Worm (Caenorhabditis elegans) whole organism, L3 larva: ENCODE data around the gene F44E2.8.

Source experiments
- R02D3.7 ChIP-seq: fragments of 150-350 bp; optimal IDR thresholded peaks from 2 replicates; lab custom pipeline; 2014; ENCODE audit warnings: missing biosample characterization, missing genetic modification characterization
- ZK546.5 ChIP-seq: sonication (generic microtip); optimal IDR thresholded peaks from 2 replicates; lab custom pipeline; 2017; ENCODE audit warnings: missing biosample characterization, missing genetic modification characterization
- aly-2 ChIP-seq: fragments of 150-350 bp; optimal IDR thresholded peaks from 2 replicates; lab custom pipeline; 2014; ENCODE audit warnings: missing biosample characterization, missing genetic modification characterization
- ama-1 ChIP-seq: fragments of 150-350 bp; optimal IDR thresholded peaks from 2 replicates; lab custom pipeline; 2018
- ceh-16 ChIP-seq: sonication (generic microtip); optimal IDR thresholded peaks from 2 replicates; lab custom pipeline; 2017; ENCODE audit warnings: missing biosample characterization, missing genetic modification characterization
- ceh-28 ChIP-seq: fragments of 150-350 bp; optimal IDR thresholded peaks from 2 replicates; lab custom pipeline; 2014; ENCODE audit warnings: missing biosample characterization, missing genetic modification reagents, missing genetic modification characterization
- ceh-82 ChIP-seq: fragments of 150-350 bp; optimal IDR thresholded peaks from 2 replicates; lab custom pipeline; 2014; ENCODE audit warnings: missing biosample characterization, missing genetic modification characterization
- ceh-9 ChIP-seq: sonication (generic microtip); optimal IDR thresholded peaks from 2 replicates; lab custom pipeline; 2018; ENCODE audit warnings: missing biosample characterization, missing genetic modification characterization
- daf-12 ChIP-seq: fragments of 150-350 bp; optimal IDR thresholded peaks from 2 replicates; lab custom pipeline; 2014; ENCODE audit warnings: missing biosample characterization, missing genetic modification reagents, missing genetic modification characterization
- egl-27 ChIP-seq: sonication (generic microtip); optimal IDR thresholded peaks from 4 replicates; lab custom pipeline; 2017; ENCODE audit warnings: missing biosample characterization, missing genetic modification reagents, missing genetic modification characterization
- elt-1 ChIP-seq: fragments of 150-350 bp; optimal IDR thresholded peaks from 2 replicates; lab custom pipeline; 2014; ENCODE audit warnings: missing biosample characterization, missing genetic modification characterization
- eor-1 ChIP-seq, 2 experiments: fragments of 150-350 bp; optimal IDR thresholded peaks; 2 replicates each; lab custom pipeline; 2014 to 2018; ENCODE audit warnings: missing biosample characterization in 2 of 2, missing genetic modification characterization in 2 of 2
- fkh-10 ChIP-seq: sonication (generic microtip); optimal IDR thresholded peaks from 2 replicates; lab custom pipeline; 2017; ENCODE audit warnings: missing biosample characterization, missing genetic modification reagents, missing genetic modification characterization
- fkh-2 ChIP-seq: fragments of 150-350 bp; optimal IDR thresholded peaks from 2 replicates; lab custom pipeline; 2014; ENCODE audit warnings: missing biosample characterization, missing genetic modification reagents, missing genetic modification characterization
- jun-1 ChIP-seq: fragments of 150-350 bp; optimal IDR thresholded peaks from 2 replicates; lab custom pipeline; 2014; ENCODE audit warnings: missing biosample characterization, missing genetic modification reagents, missing genetic modification characterization
- lin-15B ChIP-seq: fragments of 150-350 bp; optimal IDR thresholded peaks from 2 replicates; lab custom pipeline; 2014; ENCODE audit warnings: missing biosample characterization, missing genetic modification characterization
- lin-39 ChIP-seq: fragments of 150-350 bp; optimal IDR thresholded peaks from 2 replicates; lab custom pipeline; 2018; ENCODE audit warnings: missing biosample characterization, missing genetic modification reagents, missing genetic modification characterization
- lsy-12 ChIP-seq: sonication (generic microtip); optimal IDR thresholded peaks from 2 replicates; lab custom pipeline; 2016; ENCODE audit warnings: mild to moderate bottlenecking, missing genetic modification characterization, missing compliant biosample characterization
- mdl-1 ChIP-seq: fragments of 150-350 bp; optimal IDR thresholded peaks from 2 replicates; lab custom pipeline; 2014; ENCODE audit warnings: missing biosample characterization, missing genetic modification characterization
- mml-1 ChIP-seq: fragments of 150-350 bp; sonication (generic microtip); optimal IDR thresholded peaks from 3 replicates; lab custom pipeline; 2014; ENCODE audit warnings: missing biosample characterization, missing genetic modification characterization
- nfya-1 ChIP-seq: sonication (generic microtip); optimal IDR thresholded peaks from 2 replicates; lab custom pipeline; 2017; ENCODE audit warnings: missing genetic modification characterization, mild to moderate bottlenecking, missing compliant biosample characterization, antibody characterized with exemption, moderate library complexity; ENCODE audit not compliant: insufficient read depth
- nhr-11 ChIP-seq: fragments of 150-350 bp; optimal IDR thresholded peaks from 2 replicates; lab custom pipeline; 2014; ENCODE audit warnings: missing biosample characterization, missing genetic modification characterization
- nhr-12 ChIP-seq: fragments of 150-350 bp; optimal IDR thresholded peaks from 2 replicates; lab custom pipeline; 2014; ENCODE audit warnings: missing biosample characterization, missing genetic modification characterization
- nhr-23 ChIP-seq: fragments of 150-350 bp; optimal IDR thresholded peaks from 2 replicates; lab custom pipeline; 2014; ENCODE audit warnings: missing biosample characterization, missing genetic modification reagents, missing genetic modification characterization
- nhr-237 ChIP-seq: fragments of 150-350 bp; optimal IDR thresholded peaks from 2 replicates; lab custom pipeline; 2014; ENCODE audit warnings: missing biosample characterization, missing genetic modification characterization
- nhr-25 ChIP-seq: sonication (generic microtip); optimal IDR thresholded peaks from 2 replicates; lab custom pipeline; 2017; ENCODE audit warnings: missing biosample characterization, missing genetic modification characterization
- nhr-43 ChIP-seq: sonication (generic microtip); optimal IDR thresholded peaks from 2 replicates; lab custom pipeline; 2016; ENCODE audit warnings: mild to moderate bottlenecking, missing genetic modification characterization, missing compliant biosample characterization; ENCODE audit not compliant: poor library complexity, severe bottlenecking
- nhr-67 ChIP-seq: fragments of 150-350 bp; optimal IDR thresholded peaks from 2 replicates; lab custom pipeline; 2014; ENCODE audit warnings: missing biosample characterization, missing genetic modification characterization
- nhr-77 ChIP-seq: fragments of 150-350 bp; optimal IDR thresholded peaks from 2 replicates; lab custom pipeline; 2014; ENCODE audit warnings: missing biosample characterization, missing genetic modification characterization
- pha-4 ChIP-seq: fragments of 150-350 bp; optimal IDR thresholded peaks from 2 replicates; lab custom pipeline; 2014; ENCODE audit warnings: missing biosample characterization, missing genetic modification reagents, missing genetic modification characterization
- snpc-4 ChIP-seq: fragments of 150-350 bp; optimal IDR thresholded peaks from 2 replicates; lab custom pipeline; 2014; ENCODE audit warnings: missing biosample characterization, missing genetic modification characterization
- unc-39 ChIP-seq: sonication (generic microtip); optimal IDR thresholded peaks from 4 replicates; lab custom pipeline; 2017; ENCODE audit warnings: missing biosample characterization, missing genetic modification characterization
- unc-62 ChIP-seq: fragments of 150-350 bp; sonication (generic microtip); optimal IDR thresholded peaks from 4 replicates; lab custom pipeline; 2014; ENCODE audit warnings: missing biosample characterization, missing genetic modification reagents, missing genetic modification characterization
- ztf-11 ChIP-seq: fragments of 150-350 bp; optimal IDR thresholded peaks from 2 replicates; lab custom pipeline; 2014; ENCODE audit warnings: missing biosample characterization, missing genetic modification characterization
- ztf-4 ChIP-seq: fragments of 150-350 bp; optimal IDR thresholded peaks from 2 replicates; lab custom pipeline; 2014; ENCODE audit warnings: missing biosample characterization, missing genetic modification characterization

The F44E2.8 gene

ce11 chrIII:8845114-8845513 lies 4.6 kb downstream of the F44E2.8 start, which contains the start of gene F44E2.6:
TSS of gene F44E2.6 (minus strand) at chrIII:8845214.
- TF ChIP-seq ceh-28 (no peak), daf-12 (tag; lab: Kevin White, UChicago) (no peak), nhr-77 (tag; lab: Kevin White, UChicago) (no peak), pha-4 (tag; lab: Kevin White, UChicago) (no peak), ztf-11 (no peak), ZK546.5 (tag; lab: Kevin White, UChicago) (no peak), mml-1 (tag; lab: Kevin White, UChicago) (no peak), aly-2 (tag; lab: Kevin White, UChicago) (no peak), ama-1 (no peak), nhr-11 (tag; lab: Kevin White, UChicago) (no peak), fkh-2 (tag; lab: Kevin White, UChicago) (no peak), jun-1 (tag; lab: Kevin White, UChicago) (no peak), ztf-4 (no peak), egl-27 (tag; lab: Kevin White, UChicago) (no peak), unc-62 (no peak), mdl-1 (tag; lab: Kevin White, UChicago) (no peak), nfya-1 (tag; lab: Kevin White, UChicago) (no peak), lin-39 (tag; lab: Kevin White, UChicago) (no peak), eor-1 (tag; optimal IDR thresholded peaks at IDR 0.05; lab: Kevin White, UChicago) (no peak)

- TF ChIP-seq ceh-16 (tag; lab: Kevin White, UChicago) (no peak), nhr-237 (tag; lab: Kevin White, UChicago) (no peak), nhr-23 (tag; lab: Kevin White, UChicago) (peak; percentile 57)
Observed at ce11 chrIII:8844137-8844536, 5.5 kb downstream of the F44E2.8 start.

- TF ChIP-seq elt-1 (tag; lab: Kevin White, UChicago) (no peak), nhr-23 (tag; lab: Kevin White, UChicago) (peak; percentile 56), nhr-25 (tag; lab: Kevin White, UChicago) (peak; percentile 14)
Observed at ce11 chrIII:8839813-8840212, 9.9 kb downstream of the F44E2.8 start.

ce11 chrIII:8838075-8838474 lies 11.6 kb downstream of the F44E2.8 start, which contains the start of gene F44E2.4:
TSS of gene F44E2.4 (minus strand) at chrIII:8838424.
- peak; percentile 77 for TF ChIP-seq elt-1 (tag; lab: Kevin White, UChicago)
- no peak for TF ChIP-seq mml-1 (tag; lab: Kevin White, UChicago)

ce11 chrIII:8831059-8831750 lies 18.5 kb downstream of the F44E2.8 start, which contains the start of gene F44E2.10:
TSS of gene F44E2.10 (minus strand) at chrIII:8831109.
- TF ChIP-seq unc-39 (tag; lab: Kevin White, UChicago) = no peak
- no peak for TF ChIP-seq nhr-67 (tag; lab: Kevin White, UChicago)
- TF ChIP-seq ztf-4 = no peak
- no peak for TF ChIP-seq lin-39 (tag; lab: Kevin White, UChicago)
- no peak for TF ChIP-seq lsy-12 (tag; lab: Kevin White, UChicago)
- TF ChIP-seq nhr-43 (tag; lab: Kevin White, UChicago) = no peak
- no peak for TF ChIP-seq ZK546.5 (tag; lab: Kevin White, UChicago)
- TF ChIP-seq elt-1 (tag; lab: Kevin White, UChicago) = no peak
- TF ChIP-seq nhr-12 (tag; lab: Kevin White, UChicago) = no peak
- TF ChIP-seq fkh-10 (GFP tag; lab: Kevin White, UChicago) = no peak
- no peak for TF ChIP-seq ceh-82 (tag; lab: Kevin White, UChicago)

ce11 chrIII:8829245-8829644 lies 20.4 kb downstream of the F44E2.8 start, which contains the start of gene F44E2.3:
TSS of gene F44E2.3 (minus strand) at chrIII:8829305.
- TF ChIP-seq R02D3.7 (tag; lab: Kevin White, UChicago) (no peak), unc-39 (tag; lab: Kevin White, UChicago) (no peak), nhr-25 (tag; lab: Kevin White, UChicago) (no peak), lin-15B (tag; lab: Kevin White, UChicago) (peak; percentile 66), ZK546.5 (tag; lab: Kevin White, UChicago) (no peak), snpc-4 (no peak), nhr-43 (tag; lab: Kevin White, UChicago) (no peak), ceh-9 (no peak), nhr-237 (tag; lab: Kevin White, UChicago) (no peak), lin-39 (tag; lab: Kevin White, UChicago) (no peak), nfya-1 (tag; lab: Kevin White, UChicago) (peak; percentile 79)
- TF ChIP-seq, all 47 proteins: peak for 2
